Fruit fly (Drosophila melanogaster) whole organism, prepupa: ENCODE results near the gene CG4328.

Source experiments
- Blimp-1 ChIP-seq: fragments of 200-800 bp; sonication (Bioruptor generic); optimal IDR thresholded peaks from 3 replicates; lab custom pipeline; 2017; ENCODE audit warnings: missing biosample characterization, missing genetic modification characterization, mild to moderate bottlenecking, moderate library complexity, missing genetic modification reagents
- CG34406 ChIP-seq: fragments of 200-800 bp; sonication (Bioruptor generic); optimal IDR thresholded peaks from 3 replicates; lab custom pipeline; 2016; ENCODE audit warnings: missing biosample characterization, missing genetic modification characterization
- CG7368 ChIP-seq: fragments of 200-800 bp; sonication (Bioruptor generic); optimal IDR thresholded peaks from 3 replicates; lab custom pipeline; 2016; ENCODE audit warnings: missing biosample characterization, missing genetic modification characterization
- Eip75B ChIP-seq: fragments of 200-800 bp; sonication (Bioruptor generic); optimal IDR thresholded peaks from 3 replicates; lab custom pipeline; 2016; ENCODE audit warnings: missing biosample characterization, missing genetic modification characterization
- Ets96B ChIP-seq: fragments of 200-800 bp; optimal IDR thresholded peaks from 2 replicates; lab custom pipeline; 2019; ENCODE audit warnings: missing biosample characterization, mild to moderate bottlenecking, missing genetic modification characterization, moderate library complexity
- Hr38 ChIP-seq: sonication (Bioruptor generic); optimal IDR thresholded peaks from 2 replicates; lab custom pipeline; 2016; ENCODE audit warnings: missing biosample characterization, missing genetic modification characterization
- Lpt ChIP-seq: fragments of 200-800 bp; sonication (Bioruptor generic); optimal IDR thresholded peaks from 3 replicates; lab custom pipeline; 2016; ENCODE audit warnings: missing biosample characterization, missing genetic modification characterization
- Smox ChIP-seq: fragments of 200-800 bp; sonication (Bioruptor generic); optimal IDR thresholded peaks from 3 replicates; lab custom pipeline; 2016; ENCODE audit warnings: missing biosample characterization, missing genetic modification characterization
- Sox15 ChIP-seq: fragments of 200-800 bp; sonication (Bioruptor generic); optimal IDR thresholded peaks from 3 replicates; lab custom pipeline; 2016; ENCODE audit warnings: missing biosample characterization, missing genetic modification characterization
- eg ChIP-seq: fragments of 200-800 bp; sonication (Bioruptor generic); IDR thresholded peaks from 3 replicates; pipeline ENCODE4 v1.3.6; 2022; ENCODE audit warnings: missing biosample characterization, missing genetic modification characterization
- fkh ChIP-seq: fragments of 200-800 bp; sonication (Bioruptor generic); optimal IDR thresholded peaks from 3 replicates; lab custom pipeline; 2017; ENCODE audit warnings: missing biosample characterization, mild to moderate bottlenecking, missing genetic modification characterization, moderate library complexity
- spab ChIP-seq: fragments of 200-800 bp; sonication (Bioruptor generic); optimal IDR thresholded peaks from 2 replicates; lab custom pipeline; 2017; ENCODE audit warnings: missing biosample characterization, mild to moderate bottlenecking, missing genetic modification characterization, missing genetic modification reagents
- svp ChIP-seq: fragments of 200-800 bp; sonication (Bioruptor generic); peaks from one replicate; lab custom pipeline; 2016; ENCODE audit warnings: missing biosample characterization, missing genetic modification characterization
- topi ChIP-seq: fragments of 200-800 bp; sonication (Bioruptor generic); optimal IDR thresholded peaks from 3 replicates; lab custom pipeline; 2016; ENCODE audit warnings: missing biosample characterization, missing genetic modification characterization

DNA sequence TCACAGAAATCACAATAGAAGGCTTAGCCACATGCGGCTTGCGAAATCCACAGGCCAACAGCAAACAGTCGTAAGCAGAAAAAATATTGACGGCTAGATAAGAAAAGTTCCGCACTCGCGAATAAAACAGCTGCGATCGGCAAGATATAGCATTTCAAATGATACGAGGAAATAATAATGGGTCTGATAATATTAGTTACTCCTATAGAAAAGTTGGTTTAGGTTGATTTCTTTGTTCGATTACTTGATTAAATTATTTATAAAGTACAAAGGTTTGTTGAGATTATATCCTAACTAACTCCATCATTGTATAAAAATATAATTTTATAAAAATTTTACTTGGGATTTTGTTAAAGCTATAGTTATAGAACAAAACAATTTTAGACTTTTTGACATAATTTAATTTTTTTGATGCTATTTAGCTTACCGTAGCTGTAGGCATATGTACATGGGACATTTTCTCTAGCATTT, 20.3 kb downstream of the CG4328 start:
- TF ChIP-seq CG7368 (peak; percentile 6), Hr38 (GFP tag; lab: Kevin White, UChicago) (no peak), Eip75B (peak; percentile 9), eg (GFP tag; lab: Robert Waterston, UW) (no peak; the same call in 2 of the 3 replicates), topi (GFP tag; lab: Kevin White, UChicago) (no peak), Lpt (peak; percentile 20), svp (GFP tag; lab: Kevin White, UChicago) (peak; percentile 27), Smox (GFP tag; lab: Kevin White, UChicago) (peak; percentile 43), CG34406 (GFP tag; lab: Kevin White, UChicago) (peak; percentile 56), Sox15 (no peak), Blimp-1 (GFP tag; lab: Kevin White, UChicago) (no peak), fkh (GFP tag; lab: Kevin White, UChicago) (no peak), Ets96B (peak; percentile 54), spab (GFP tag; lab: Kevin White, UChicago) (no peak)
